Worm (Caenorhabditis elegans) whole organism, L1 larva: ENCODE data around the gene his-59.

Experiments used
- Y116A8C.19 ChIP-seq: sonication (generic microtip); optimal IDR thresholded peaks from 2 replicates; lab custom pipeline; 2016; ENCODE audit warnings: missing compliant biosample characterization, missing genetic modification characterization, borderline replicate concordance
- alr-1 ChIP-seq: fragments of 200-800 bp; sonication (Bioruptor generic); optimal IDR thresholded peaks from 2 replicates; lab custom pipeline; 2018; ENCODE audit warnings: borderline replicate concordance, mild to moderate bottlenecking, missing genetic modification characterization, missing compliant biosample characterization
- aly-2 ChIP-seq: fragments of 150-350 bp; optimal IDR thresholded peaks from 2 replicates; lab custom pipeline; 2014; ENCODE audit warnings: missing biosample characterization, missing genetic modification characterization
- ama-1 ChIP-seq: fragments of 150-350 bp; optimal IDR thresholded peaks from 2 replicates; lab custom pipeline; 2014
- blmp-1 ChIP-seq: fragments of 150-350 bp; optimal IDR thresholded peaks from 2 replicates; lab custom pipeline; 2014; ENCODE audit warnings: missing biosample characterization, missing genetic modification characterization
- ceh-82 ChIP-seq, 3 experiments: fragments of 150-350 bp in 1 of 3; sonication (generic microtip) in 2 of 3; optimal IDR thresholded peaks; 2 replicates each; lab custom pipeline; 2014 to 2017; ENCODE audit warnings: missing biosample characterization in 3 of 3, missing genetic modification characterization in 3 of 3
- ceh-88 ChIP-seq: fragments of 200-800 bp; sonication (Bioruptor generic); IDR thresholded peaks from 2 replicates; pipeline ENCODE4 v1.3.6; 2022; ENCODE audit warnings: missing genetic modification characterization, missing compliant biosample characterization
- ceh-90 ChIP-seq: sonication (generic microtip); optimal IDR thresholded peaks from 2 replicates; lab custom pipeline; 2016; ENCODE audit warnings: missing genetic modification characterization, missing compliant biosample characterization
- ces-1 ChIP-seq: fragments of 150-350 bp; optimal IDR thresholded peaks from 2 replicates; lab custom pipeline; 2014; ENCODE audit warnings: missing biosample characterization, missing genetic modification reagents, missing genetic modification characterization
- dpl-1 ChIP-seq, 3 experiments: fragments of 150-350 bp in 2 of 3; sonication (generic microtip) in 1 of 3; optimal IDR thresholded peaks; 2 replicates each; lab custom pipeline; 2014 to 2017; ENCODE audit warnings: missing biosample characterization in 3 of 3, missing genetic modification characterization in 3 of 3, missing genetic modification reagents in 3 of 3
- elt-3 ChIP-seq, 6 experiments: fragments of 150-350 bp in 1 of 6; sonication (generic microtip); optimal IDR thresholded peaks; 2 replicates each; lab custom pipeline; 2017 to 2018; ENCODE audit warnings: missing biosample characterization in 6 of 6, missing genetic modification characterization in 6 of 6, inconsistent platforms in 1 of 6
- ets-5 ChIP-seq: fragments of 200-800 bp; sonication (Bioruptor generic); IDR thresholded peaks from 2 replicates; pipeline ENCODE4 v1.3.6; 2022; ENCODE audit warnings: missing genetic modification characterization, missing compliant biosample characterization
- fkh-8 ChIP-seq: sonication (generic microtip); optimal IDR thresholded peaks from 2 replicates; lab custom pipeline; 2016; ENCODE audit warnings: mild to moderate bottlenecking, missing genetic modification characterization, missing compliant biosample characterization
- grh-1 ChIP-seq: fragments of 200-800 bp; sonication (Bioruptor generic); IDR thresholded peaks from 2 replicates; pipeline ENCODE4 v1.3.6; 2022; ENCODE audit warnings: missing genetic modification reagents, missing genetic modification characterization, missing compliant biosample characterization
- hlh-4 ChIP-seq: sonication (generic microtip); optimal IDR thresholded peaks from 2 replicates; lab custom pipeline; 2016; ENCODE audit warnings: mild to moderate bottlenecking, missing genetic modification characterization, missing compliant biosample characterization
- hpl-2 ChIP-seq: fragments of 150-350 bp; optimal IDR thresholded peaks from 2 replicates; lab custom pipeline; 2014; ENCODE audit warnings: missing biosample characterization, missing genetic modification reagents, missing genetic modification characterization
- isw-1 ChIP-seq: fragments of 200-800 bp; sonication (Bioruptor generic); IDR thresholded peaks from 2 replicates; pipeline ENCODE4 v1.3.6; 2022; ENCODE audit warnings: missing genetic modification characterization, missing compliant biosample characterization
- lin-13 ChIP-seq: fragments of 150-350 bp; optimal IDR thresholded peaks from 2 replicates; lab custom pipeline; 2014; ENCODE audit warnings: missing biosample characterization, missing genetic modification reagents, missing genetic modification characterization
- lin-14 ChIP-seq: fragments of 200-800 bp; sonication (Bioruptor generic); optimal IDR thresholded peaks from 2 replicates; lab custom pipeline; 2018; ENCODE audit warnings: mild to moderate bottlenecking, missing genetic modification characterization, moderate library complexity, missing compliant biosample characterization
- lin-35 ChIP-seq, 2 experiments: fragments of 150-350 bp; optimal IDR thresholded peaks; 2 replicates each; lab custom pipeline; 2014; ENCODE audit warnings: missing biosample characterization in 2 of 2, missing genetic modification characterization in 2 of 2, missing genetic modification reagents in 2 of 2
- lir-3 ChIP-seq: sonication (generic microtip); optimal IDR thresholded peaks from 2 replicates; lab custom pipeline; 2016; ENCODE audit warnings: mild to moderate bottlenecking, missing genetic modification characterization, moderate library complexity, missing compliant biosample characterization; ENCODE audit not compliant: poor library complexity
- mab-9 ChIP-seq: fragments of 200-800 bp; sonication (Bioruptor generic); IDR thresholded peaks from 2 replicates; pipeline ENCODE4 v1.3.6; 2022; ENCODE audit warnings: missing genetic modification reagents, missing genetic modification characterization, missing compliant biosample characterization
- mdl-1 ChIP-seq, 2 experiments: fragments of 150-350 bp; optimal IDR thresholded peaks; 2 replicates each; lab custom pipeline; 2014 to 2017; ENCODE audit warnings: missing biosample characterization in 2 of 2, missing genetic modification characterization in 2 of 2, inconsistent platforms in 1 of 2
- nhr-11 ChIP-seq: fragments of 150-350 bp; optimal IDR thresholded peaks from 2 replicates; lab custom pipeline; 2014; ENCODE audit warnings: missing biosample characterization, missing genetic modification characterization
- nhr-12 ChIP-seq: sonication (generic microtip); optimal IDR thresholded peaks from 2 replicates; lab custom pipeline; 2017; ENCODE audit warnings: missing biosample characterization, missing genetic modification characterization
- nhr-47 ChIP-seq: sonication (generic microtip); optimal IDR thresholded peaks from 2 replicates; lab custom pipeline; 2016; ENCODE audit warnings: mild to moderate bottlenecking, missing genetic modification characterization, moderate library complexity, missing compliant biosample characterization
- nhr-76 ChIP-seq: sonication (generic microtip); optimal IDR thresholded peaks from 2 replicates; lab custom pipeline; 2017; ENCODE audit warnings: missing biosample characterization, missing genetic modification characterization
- nhr-84 ChIP-seq: sonication (generic microtip); optimal IDR thresholded peaks from 2 replicates; lab custom pipeline; 2017; ENCODE audit warnings: missing biosample characterization, missing genetic modification characterization
- nhr-85 ChIP-seq: sonication (generic microtip); peaks from one replicate; lab custom pipeline; 2016; ENCODE audit warnings: missing genetic modification characterization, inconsistent platforms, missing compliant biosample characterization
- nhr-90 ChIP-seq: sonication (generic microtip); optimal IDR thresholded peaks from 2 replicates; lab custom pipeline; 2016; ENCODE audit warnings: mild to moderate bottlenecking, missing genetic modification characterization, missing compliant biosample characterization; ENCODE audit not compliant: poor library complexity
- rnt-1 ChIP-seq: sonication (generic microtip); optimal IDR thresholded peaks from 2 replicates; lab custom pipeline; 2016; ENCODE audit warnings: mild to moderate bottlenecking, missing genetic modification characterization, moderate library complexity, missing compliant biosample characterization
- sox-4 ChIP-seq: sonication (generic microtip); optimal IDR thresholded peaks from 2 replicates; lab custom pipeline; 2016; ENCODE audit warnings: missing genetic modification characterization, missing compliant biosample characterization
- sptf-1 ChIP-seq: fragments of 150-350 bp; optimal IDR thresholded peaks from 2 replicates; lab custom pipeline; 2014; ENCODE audit warnings: missing biosample characterization, missing genetic modification characterization
- sup-37 ChIP-seq: fragments of 200-800 bp; sonication (Bioruptor generic); optimal IDR thresholded peaks from 2 replicates; lab custom pipeline; 2018; ENCODE audit warnings: mild to moderate bottlenecking, missing genetic modification characterization, missing compliant biosample characterization
- swsn-7 ChIP-seq: sonication (generic microtip); optimal IDR thresholded peaks from 2 replicates; lab custom pipeline; 2016; ENCODE audit warnings: missing genetic modification characterization, missing compliant biosample characterization
- tbx-2 ChIP-seq: sonication (generic microtip); optimal IDR thresholded peaks from 2 replicates; lab custom pipeline; 2016; ENCODE audit warnings: missing genetic modification characterization, missing compliant biosample characterization
- unc-30 ChIP-seq: sonication (generic microtip); optimal IDR thresholded peaks from 2 replicates; lab custom pipeline; 2017; ENCODE audit warnings: missing biosample characterization, missing genetic modification characterization
- unc-86 ChIP-seq: sonication (generic microtip); optimal IDR thresholded peaks from 2 replicates; lab custom pipeline; 2016; ENCODE audit warnings: missing genetic modification characterization, missing compliant biosample characterization
- unc-98 ChIP-seq: fragments of 200-800 bp; sonication (Bioruptor generic); IDR thresholded peaks from 2 replicates; pipeline ENCODE4 v1.3.6; 2022; ENCODE audit warnings: missing genetic modification characterization, missing compliant biosample characterization
- zip-4 ChIP-seq: fragments of 200-800 bp; sonication (Bioruptor generic); optimal IDR thresholded peaks from 2 replicates; lab custom pipeline; 2018; ENCODE audit warnings: mild to moderate bottlenecking, missing genetic modification characterization, moderate library complexity, missing compliant biosample characterization
- ztf-4 ChIP-seq: fragments of 150-350 bp; optimal IDR thresholded peaks from 2 replicates; lab custom pipeline; 2014; ENCODE audit warnings: missing biosample characterization, missing genetic modification characterization

his-59 gene

DNA sequence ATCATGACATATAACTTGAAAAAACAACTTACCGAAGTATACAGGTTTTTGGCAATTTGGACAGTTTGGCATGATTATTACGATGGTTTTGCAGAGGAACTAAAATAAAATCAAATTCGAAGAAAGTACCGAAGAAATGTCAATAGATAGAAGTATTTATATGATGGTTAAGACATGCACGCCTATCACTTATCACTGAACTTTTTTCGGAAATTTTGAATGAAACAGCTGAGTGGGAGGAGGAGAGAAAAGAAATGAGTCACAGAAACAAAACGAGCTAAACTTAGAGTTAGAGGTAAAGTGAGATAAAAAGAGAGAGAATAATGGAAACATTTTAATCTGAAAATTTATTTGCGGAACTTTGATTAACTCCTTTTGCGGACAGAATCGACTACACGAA is 42.8 kb upstream of the his-59 start, which contains the start of gene valv-1 (continued):
- no peak for TF ChIP-seq sptf-1 (tag; lab: Kevin White, UChicago)
- no peak for TF ChIP-seq rnt-1 (tag; lab: Kevin White, UChicago)
- no peak for TF ChIP-seq unc-98 (GFP tag; lab: Robert Waterston, UW)
- no peak for TF ChIP-seq Y116A8C.19 (tag; lab: Kevin White, UChicago)

DNA sequence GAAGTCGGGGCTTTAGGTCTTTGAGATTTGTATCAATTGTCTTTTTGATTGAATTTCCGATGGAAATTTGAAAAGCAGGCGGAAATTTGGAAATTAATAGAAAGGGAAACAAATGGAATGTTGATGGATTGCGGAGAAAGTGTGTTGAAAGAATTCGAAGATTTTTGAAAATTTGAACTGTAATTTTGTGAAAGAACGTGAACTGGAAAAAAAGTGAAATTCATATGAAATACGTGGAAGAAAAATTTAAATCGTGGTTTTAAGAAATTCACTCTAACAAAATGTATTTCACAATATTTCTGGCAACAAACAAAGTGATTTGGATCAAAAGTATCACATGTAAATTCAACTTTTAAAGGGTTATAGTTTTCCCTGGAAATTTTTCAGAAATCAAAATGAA is 42.1 kb upstream of the his-59 start, which contains the start of gene B0496.1:
Gene B0496.1, plus strand, starts transcription at position 301 of the 400 bp plus-strand sequence.
- no peak for TF ChIP-seq ets-5
- no peak for TF ChIP-seq nhr-47 (tag; lab: Kevin White, UChicago)
- peak; percentile 41 for TF ChIP-seq blmp-1 (tag; lab: Kevin White, UChicago)
- no peak for TF ChIP-seq nhr-11
- no peak for TF ChIP-seq tbx-2 (tag; lab: Kevin White, UChicago)
- TF ChIP-seq lin-35 (GFP tag; optimal IDR thresholded peaks at IDR 0.05; lab: Kevin White, UChicago): no peak
- no peak for TF ChIP-seq unc-86 (tag; lab: Kevin White, UChicago)

DNA sequence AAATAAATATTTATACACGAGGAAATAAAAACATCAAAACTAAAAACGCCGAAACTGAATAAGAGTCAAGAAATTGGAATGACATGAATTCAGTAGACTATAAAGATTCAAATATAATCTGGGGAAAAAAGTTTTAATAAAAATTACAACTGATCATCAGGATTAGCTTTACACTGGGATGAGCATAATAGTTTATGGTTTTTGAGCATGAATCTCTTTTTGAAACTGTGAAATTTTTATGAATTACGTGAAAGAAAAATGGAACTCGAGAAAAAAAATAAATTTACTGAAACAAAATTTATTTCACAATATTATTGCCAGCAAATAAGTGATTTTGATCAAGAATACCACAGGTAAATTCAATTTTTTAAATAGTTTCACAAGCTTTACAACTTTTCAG is 40.5 kb upstream of the his-59 start, which contains the start of gene B0496.2:
Gene B0496.2, plus strand, starts transcription at position 301 of the 400 bp plus-strand sequence.
- TF ChIP-seq nhr-85: no peak
- TF ChIP-seq hlh-4 (tag; lab: Kevin White, UChicago): no peak
- TF ChIP-seq ama-1 (lab: Kevin White, UChicago): no peak
- TF ChIP-seq alr-1 (tag; lab: Kevin White, UChicago): no peak
- TF ChIP-seq Y116A8C.19 (tag; lab: Kevin White, UChicago): no peak
- no peak for TF ChIP-seq sox-4
- TF ChIP-seq blmp-1 (tag; lab: Kevin White, UChicago): no peak
- no peak for TF ChIP-seq aly-2 (tag; lab: Kevin White, UChicago)
- no peak for TF ChIP-seq mdl-1 (tag; optimal IDR thresholded peaks at IDR 0.05; lab: Kevin White, UChicago)

DNA sequence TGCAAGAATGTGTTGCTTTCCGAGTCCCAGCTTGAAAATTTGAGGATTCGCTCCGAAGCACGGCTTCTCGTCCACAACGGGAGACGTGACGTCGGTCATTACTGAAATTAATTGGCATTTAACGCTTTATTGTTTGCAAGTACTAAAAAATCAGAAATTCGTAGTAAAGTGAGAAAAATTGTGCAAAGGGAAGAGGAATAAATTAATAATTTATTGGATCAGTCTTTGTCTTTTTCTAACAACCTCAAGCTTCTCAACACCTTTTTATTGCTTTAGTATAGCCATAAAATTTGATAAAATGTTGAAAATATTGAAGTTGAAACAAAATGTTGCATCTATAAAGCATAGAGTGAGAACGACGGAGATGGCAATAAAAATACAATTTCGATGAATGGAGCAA is 36.7 kb upstream of the his-59 start, which contains the start of gene tes-1:
Gene tes-1, minus strand, starts transcription at position 101 of the 400 bp plus-strand sequence.
- TF ChIP-seq rnt-1 (tag; lab: Kevin White, UChicago) (no peak), nhr-85 (no peak), ces-1 (GFP tag; lab: Kevin White, UChicago) (no peak), ceh-82 (tag; optimal IDR thresholded peaks at IDR 0.05; lab: Kevin White, UChicago) (no peak), grh-1 (GFP tag; lab: Robert Waterston, UW) (no peak)

DNA sequence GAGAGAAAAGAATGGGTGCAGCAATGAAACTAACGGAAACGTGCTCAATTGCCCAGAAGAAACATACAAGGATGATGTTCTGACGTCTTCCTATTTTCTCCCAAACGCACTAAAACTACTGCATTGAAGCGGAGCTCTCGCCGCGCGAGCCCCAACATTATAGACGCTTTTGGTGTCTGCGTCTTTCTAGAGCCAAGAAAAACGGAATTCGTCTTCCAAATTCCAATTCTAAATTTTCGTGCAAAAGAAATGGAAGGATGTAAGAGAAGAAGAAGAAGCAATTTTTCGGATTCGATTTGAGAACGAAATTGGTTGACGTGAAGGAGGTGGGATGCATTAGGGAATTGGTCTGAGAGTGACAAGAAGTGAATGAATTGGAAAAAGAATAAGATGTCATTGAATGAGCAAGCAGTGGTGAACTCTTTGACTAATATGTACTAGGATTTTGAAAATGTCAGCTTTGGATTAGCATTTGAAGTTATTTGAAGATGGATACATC is 34.3 kb upstream of the his-59 start:
- TF ChIP-seq mab-9 (no peak), nhr-85 (no peak), unc-30 (tag; lab: Kevin White, UChicago) (no peak), blmp-1 (tag; lab: Kevin White, UChicago) (no peak), hpl-2 (GFP tag; lab: Kevin White, UChicago) (no peak), mdl-1 (tag; optimal IDR thresholded peaks at IDR 0.05; lab: Kevin White, UChicago) (no peak), isw-1 (GFP tag; lab: Robert Waterston, UW) (0 out of 2 replicates have a peak, but pooled peaks have one; percentile 7), lin-35 (GFP tag; optimal IDR thresholded peaks at IDR 0.05; lab: Kevin White, UChicago) (no peak), nhr-84 (tag; lab: Kevin White, UChicago) (no peak), nhr-90 (tag; lab: Kevin White, UChicago) (no peak), ama-1 (lab: Kevin White, UChicago) (no peak), lin-13 (GFP tag; lab: Kevin White, UChicago) (no peak), sptf-1 (tag; lab: Kevin White, UChicago) (no peak), sup-37 (GFP tag; lab: Kevin White, UChicago) (no peak), ceh-90 (tag; lab: Kevin White, UChicago) (no peak), ceh-88 (GFP tag; lab: Robert Waterston, UW) (no peak), zip-4 (GFP tag; lab: Kevin White, UChicago) (no peak), hlh-4 (tag; lab: Kevin White, UChicago) (no peak), fkh-8 (tag; lab: Kevin White, UChicago) (peak; percentile 17), nhr-76 (tag; lab: Kevin White, UChicago) (no peak), alr-1 (tag; lab: Kevin White, UChicago) (no peak), ceh-82 (tag; optimal IDR thresholded peaks at IDR 0.05; lab: Kevin White, UChicago) (peak in 1 of 3 experiments; percentile 36), nhr-12 (tag; lab: Kevin White, UChicago) (no peak), rnt-1 (tag; lab: Kevin White, UChicago) (no peak), aly-2 (tag; lab: Kevin White, UChicago) (no peak), tbx-2 (tag; lab: Kevin White, UChicago) (no peak), ets-5 (no peak), swsn-7 (no peak), lin-14 (GFP tag; lab: Kevin White, UChicago) (peak; percentile 74), elt-3 (tag; optimal IDR thresholded peaks at IDR 0.05; lab: Kevin White, UChicago) (no peak), lir-3 (tag; lab: Kevin White, UChicago) (no peak), ztf-4 (tag; lab: Kevin White, UChicago) (no peak), dpl-1 (GFP tag; optimal IDR thresholded peaks at IDR 0.05; lab: Kevin White, UChicago) (no peak)
